Fruit fly (Drosophila melanogaster) whole organism, prepupa: ENCODE measurements around the gene CG4872.
A peak's percentile ranks its signal among the peaks of the same experiment; 100 is the strongest.

Source experiments
- CG10631 ChIP-seq: fragments of 200-800 bp; sonication (Bioruptor generic); optimal IDR thresholded peaks from 2 replicates; lab custom pipeline; 2016; ENCODE audit warnings: missing biosample characterization, missing genetic modification characterization
- CG10669 ChIP-seq: fragments of 200-800 bp; sonication (Bioruptor generic); optimal IDR thresholded peaks from 3 replicates; lab custom pipeline; 2018; ENCODE audit warnings: missing biosample characterization, mild to moderate bottlenecking, missing genetic modification characterization, moderate library complexity
- CG11762 ChIP-seq: fragments of 200-800 bp; sonication (Bioruptor generic); optimal IDR thresholded peaks from 3 replicates; lab custom pipeline; 2016; ENCODE audit warnings: missing biosample characterization, missing genetic modification characterization; ENCODE audit not compliant: insufficient read depth
- CG1621 ChIP-seq: fragments of 200-800 bp; sonication (Bioruptor generic); optimal IDR thresholded peaks from 3 replicates; lab custom pipeline; 2018; ENCODE audit warnings: missing biosample characterization, mild to moderate bottlenecking, missing genetic modification characterization
- CG16779 ChIP-seq: fragments of 200-800 bp; sonication (Bioruptor generic); optimal IDR thresholded peaks from 3 replicates; lab custom pipeline; 2017; ENCODE audit warnings: missing biosample characterization, mild to moderate bottlenecking, missing genetic modification characterization
- CG3032 ChIP-seq: fragments of 200-800 bp; optimal IDR thresholded peaks from 2 replicates; lab custom pipeline; 2019; ENCODE audit warnings: missing biosample characterization, mild to moderate bottlenecking, missing genetic modification characterization, moderate library complexity
- CG31627 ChIP-seq: fragments of 200-800 bp; sonication (Bioruptor generic); optimal IDR thresholded peaks from 3 replicates; lab custom pipeline; 2016; ENCODE audit warnings: missing biosample characterization, missing genetic modification characterization
- CG32006 ChIP-seq: fragments of 200-800 bp; sonication (Bioruptor generic); optimal IDR thresholded peaks from 3 replicates; lab custom pipeline; 2017; ENCODE audit warnings: missing biosample characterization, mild to moderate bottlenecking, missing genetic modification characterization
- CG3919 ChIP-seq: fragments of 200-800 bp; sonication (Bioruptor generic); optimal IDR thresholded peaks from 3 replicates; lab custom pipeline; 2016; ENCODE audit warnings: missing biosample characterization, missing genetic modification characterization
- CG4318 ChIP-seq: fragments of 200-800 bp; sonication (Bioruptor generic); optimal IDR thresholded peaks from 3 replicates; lab custom pipeline; 2017; ENCODE audit warnings: missing biosample characterization, mild to moderate bottlenecking, missing genetic modification characterization
- CG6163 ChIP-seq: fragments of 200-800 bp; sonication (Bioruptor generic); IDR thresholded peaks from 3 replicates; pipeline ENCODE4 v1.3.6; 2022; ENCODE audit warnings: missing biosample characterization, missing genetic modification characterization
- CG6276 ChIP-seq: fragments of 200-800 bp; sonication (Bioruptor generic); optimal IDR thresholded peaks from 2 replicates; lab custom pipeline; 2017; ENCODE audit warnings: missing biosample characterization, mild to moderate bottlenecking, missing genetic modification characterization
- CG6808 ChIP-seq: fragments of 200-800 bp; sonication (Bioruptor generic); optimal IDR thresholded peaks from 3 replicates; lab custom pipeline; 2017; ENCODE audit warnings: missing biosample characterization, missing genetic modification characterization, mild to moderate bottlenecking, moderate library complexity, missing genetic modification reagents
- CG8119 ChIP-seq: fragments of 200-800 bp; sonication (Bioruptor generic); IDR thresholded peaks from 3 replicates; pipeline ENCODE4 v1.3.6; 2022; ENCODE audit warnings: missing biosample characterization, missing genetic modification characterization
- CG9139 ChIP-seq: fragments of 200-800 bp; sonication (Bioruptor generic); optimal IDR thresholded peaks from 3 replicates; lab custom pipeline; 2017; ENCODE audit warnings: missing biosample characterization, mild to moderate bottlenecking, missing genetic modification characterization
- Eip75B ChIP-seq: fragments of 200-800 bp; sonication (Bioruptor generic); optimal IDR thresholded peaks from 3 replicates; lab custom pipeline; 2016; ENCODE audit warnings: missing biosample characterization, missing genetic modification characterization
- Eip78C ChIP-seq: fragments of 200-800 bp; sonication (Bioruptor generic); peaks from one replicate; lab custom pipeline; 2016; ENCODE audit warnings: missing biosample characterization, missing genetic modification characterization
- Eip93F ChIP-seq: fragments of 200-800 bp; sonication (Bioruptor generic); optimal IDR thresholded peaks from 2 replicates; lab custom pipeline; 2016; ENCODE audit warnings: missing biosample characterization, mild to moderate bottlenecking, missing genetic modification characterization
- Ets21C ChIP-seq: fragments of 200-800 bp; sonication (Bioruptor generic); optimal IDR thresholded peaks from 3 replicates; lab custom pipeline; 2016; ENCODE audit warnings: missing biosample characterization, missing genetic modification characterization
- Hr38 ChIP-seq: sonication (Bioruptor generic); optimal IDR thresholded peaks from 2 replicates; lab custom pipeline; 2016; ENCODE audit warnings: missing biosample characterization, missing genetic modification characterization
- Lpt ChIP-seq: fragments of 200-800 bp; sonication (Bioruptor generic); optimal IDR thresholded peaks from 3 replicates; lab custom pipeline; 2016; ENCODE audit warnings: missing biosample characterization, missing genetic modification characterization
- Met ChIP-seq: fragments of 200-800 bp; sonication (Bioruptor generic); optimal IDR thresholded peaks from 3 replicates; lab custom pipeline; 2016; ENCODE audit warnings: missing biosample characterization, missing genetic modification characterization
- OdsH ChIP-seq: fragments of 200-800 bp; sonication (Bioruptor generic); optimal IDR thresholded peaks from 3 replicates; lab custom pipeline; 2016; ENCODE audit warnings: missing biosample characterization, missing genetic modification characterization
- Smox ChIP-seq: fragments of 200-800 bp; sonication (Bioruptor generic); optimal IDR thresholded peaks from 3 replicates; lab custom pipeline; 2016; ENCODE audit warnings: missing biosample characterization, missing genetic modification characterization
- Sox102F ChIP-seq: fragments of 200-800 bp; sonication (Bioruptor generic); optimal IDR thresholded peaks from 2 replicates; lab custom pipeline; 2016; ENCODE audit warnings: missing biosample characterization, mild to moderate bottlenecking, missing genetic modification characterization
- Sox14 ChIP-seq: fragments of 200-800 bp; sonication (Bioruptor generic); optimal IDR thresholded peaks from 3 replicates; lab custom pipeline; 2016; ENCODE audit warnings: missing biosample characterization, missing genetic modification characterization
- Sox15 ChIP-seq: fragments of 200-800 bp; sonication (Bioruptor generic); optimal IDR thresholded peaks from 3 replicates; lab custom pipeline; 2016; ENCODE audit warnings: missing biosample characterization, missing genetic modification characterization
- cyc ChIP-seq: fragments of 200-800 bp; sonication (Bioruptor generic); optimal IDR thresholded peaks from 3 replicates; lab custom pipeline; 2016; ENCODE audit warnings: missing biosample characterization, missing genetic modification characterization
- dsx ChIP-seq: fragments of 200-800 bp; optimal IDR thresholded peaks from 3 replicates; lab custom pipeline; 2019; ENCODE audit warnings: missing biosample characterization, mild to moderate bottlenecking, missing genetic modification characterization, moderate library complexity; ENCODE audit not compliant: poor library complexity, severe bottlenecking
- eg ChIP-seq: fragments of 200-800 bp; sonication (Bioruptor generic); IDR thresholded peaks from 3 replicates; pipeline ENCODE4 v1.3.6; 2022; ENCODE audit warnings: missing biosample characterization, missing genetic modification characterization
- fd59A ChIP-seq: fragments of 200-800 bp; sonication (Bioruptor generic); optimal IDR thresholded peaks from 2 replicates; lab custom pipeline; 2017; ENCODE audit warnings: missing biosample characterization, mild to moderate bottlenecking, missing genetic modification characterization, missing genetic modification reagents
- fkh ChIP-seq: fragments of 200-800 bp; sonication (Bioruptor generic); optimal IDR thresholded peaks from 3 replicates; lab custom pipeline; 2017; ENCODE audit warnings: missing biosample characterization, mild to moderate bottlenecking, missing genetic modification characterization, moderate library complexity
- lz ChIP-seq: fragments of 200-800 bp; sonication (Bioruptor generic); optimal IDR thresholded peaks from 3 replicates; lab custom pipeline; 2016; ENCODE audit warnings: missing biosample characterization, missing genetic modification characterization
- net ChIP-seq: fragments of 200-800 bp; sonication (Bioruptor generic); optimal IDR thresholded peaks from 3 replicates; lab custom pipeline; 2016; ENCODE audit warnings: missing biosample characterization, missing genetic modification characterization
- pdm3 ChIP-seq: fragments of 200-800 bp; sonication (Bioruptor generic); optimal IDR thresholded peaks from 3 replicates; lab custom pipeline; 2016; ENCODE audit warnings: missing biosample characterization, missing genetic modification characterization
- salr ChIP-seq, 2 experiments: fragments of 200-800 bp; sonication (Bioruptor generic); optimal IDR thresholded peaks; 3 replicates each; lab custom pipeline; 2016 to 2018; ENCODE audit warnings: missing biosample characterization in 2 of 2, missing genetic modification characterization in 2 of 2, mild to moderate bottlenecking in 1 of 2
- spab ChIP-seq: fragments of 200-800 bp; sonication (Bioruptor generic); optimal IDR thresholded peaks from 2 replicates; lab custom pipeline; 2017; ENCODE audit warnings: missing biosample characterization, mild to moderate bottlenecking, missing genetic modification characterization, missing genetic modification reagents
- ss ChIP-seq, 2 experiments: fragments of 200-800 bp; sonication (Bioruptor generic); optimal IDR thresholded peaks; 2 replicates in 1 of 2; 3 replicates in 1 of 2; lab custom pipeline; 2017 to 2018; ENCODE audit warnings: mild to moderate bottlenecking in 2 of 2, missing biosample characterization in 2 of 2, missing genetic modification characterization in 2 of 2, moderate library complexity in 1 of 2
- svp ChIP-seq: fragments of 200-800 bp; sonication (Bioruptor generic); peaks from one replicate; lab custom pipeline; 2016; ENCODE audit warnings: missing biosample characterization, missing genetic modification characterization
- topi ChIP-seq: fragments of 200-800 bp; sonication (Bioruptor generic); optimal IDR thresholded peaks from 3 replicates; lab custom pipeline; 2016; ENCODE audit warnings: missing biosample characterization, missing genetic modification characterization
- vri ChIP-seq: fragments of 200-800 bp; sonication (Bioruptor generic); optimal IDR thresholded peaks from 3 replicates; lab custom pipeline; 2016; ENCODE audit warnings: missing biosample characterization, mild to moderate bottlenecking, missing genetic modification characterization

Gene CG4872

dm6 chrX:16836091-16836799, 44.9 kb upstream of the CG4872 start:
- TF ChIP-seq CG6163 (GFP tag; lab: Robert Waterston, UW) (0 out of 3 replicates have a peak, but pooled peaks have one; percentile 30), eg (GFP tag; lab: Robert Waterston, UW) (0 out of 3 replicates have a peak, but pooled peaks have one; percentile 19), CG16779 (no peak), svp (GFP tag; lab: Kevin White, UChicago) (peak; percentile 82), dsx (GFP tag; lab: Kevin White, UChicago) (peak; percentile 58), vri (GFP tag; lab: Kevin White, UChicago) (no peak), ss (GFP tag; optimal IDR thresholded peaks at IDR 0.05; lab: Kevin White, UChicago) (peak in 1 of 2 experiments; percentile 23), fkh (GFP tag; lab: Kevin White, UChicago) (peak; percentile 1), Sox14 (GFP tag; lab: Kevin White, UChicago) (no peak)
- TF ChIP-seq, all 60 proteins: peak for 6

dm6 chrX:16836805-16837333, 44.3 kb upstream of the CG4872 start:
- TF ChIP-seq svp (GFP tag; lab: Kevin White, UChicago): peak; percentile 69
- TF ChIP-seq CG6276 (GFP tag; lab: Kevin White, UChicago): no peak
- no peak for TF ChIP-seq cyc (GFP tag; lab: Kevin White, UChicago)
- peak; percentile 48 for TF ChIP-seq vri (GFP tag; lab: Kevin White, UChicago)
- peak; percentile 28 for TF ChIP-seq Eip78C (GFP tag; lab: Kevin White, UChicago)

dm6 chrX:16837588-16838178, 43.5 kb upstream of the CG4872 start:
- TF ChIP-seq Met (GFP tag; lab: Kevin White, UChicago) (no peak), Eip75B (GFP tag; lab: Kevin White, UChicago) (no peak), eg (GFP tag; lab: Robert Waterston, UW) (no peak), fkh (GFP tag; lab: Kevin White, UChicago) (peak; percentile 31), fd59A (no peak), CG32006 (GFP tag; lab: Kevin White, UChicago) (no peak), Lpt (GFP tag; lab: Kevin White, UChicago) (no peak), Eip93F (GFP tag; lab: Kevin White, UChicago) (peak; percentile 11)

- TF ChIP-seq Sox102F (no peak), topi (GFP tag; lab: Kevin White, UChicago) (no peak), Hr38 (GFP tag; lab: Kevin White, UChicago) (no peak), CG11762 (GFP tag; lab: Kevin White, UChicago) (no peak), CG6276 (GFP tag; lab: Kevin White, UChicago) (peak; percentile 7), CG16779 (no peak), Sox15 (GFP tag; lab: Kevin White, UChicago) (no peak), CG1621 (tag; lab: Kevin White, UChicago) (no peak), Met (GFP tag; lab: Kevin White, UChicago) (no peak), CG6163 (GFP tag; lab: Robert Waterston, UW) (0 out of 3 replicates have a peak, but pooled peaks have one; percentile 13), CG3919 (GFP tag; lab: Kevin White, UChicago) (no peak), dsx (GFP tag; lab: Kevin White, UChicago) (no peak), lz (no peak), CG10669 (GFP tag; lab: Kevin White, UChicago) (no peak), OdsH (GFP tag; lab: Kevin White, UChicago) (no peak), Smox (GFP tag; lab: Kevin White, UChicago) (no peak), CG32006 (GFP tag; lab: Kevin White, UChicago) (no peak), salr (GFP tag; optimal IDR thresholded peaks at IDR 0.05; lab: Kevin White, UChicago) (no peak), CG6808 (GFP tag; lab: Kevin White, UChicago) (no peak), CG8119 (GFP tag; lab: Robert Waterston, UW) (0 out of 3 replicates have a peak, but pooled peaks have one; percentile 17), CG4318 (GFP tag; lab: Kevin White, UChicago) (no peak), CG3032 (tag; lab: Kevin White, UChicago) (no peak), Ets21C (no peak), svp (GFP tag; lab: Kevin White, UChicago) (no peak), CG10631 (no peak), net (GFP tag; lab: Kevin White, UChicago) (no peak), CG31627 (GFP tag; lab: Kevin White, UChicago) (no peak), CG9139 (GFP tag; lab: Kevin White, UChicago) (no peak), Eip75B (GFP tag; lab: Kevin White, UChicago) (no peak), Eip78C (GFP tag; lab: Kevin White, UChicago) (peak; percentile 11), spab (GFP tag; lab: Kevin White, UChicago) (no peak), pdm3 (GFP tag; lab: Kevin White, UChicago) (no peak)
These were observed 42.1 kb upstream of the CG4872 start for dm6 chrX:16839033-16839432.
